Worm (Caenorhabditis elegans): ENCODE measurements around the gene puf-9.

- no peak for TF ChIP-seq F55B11.4 (tag; optimal IDR thresholded peaks at IDR 0.05; ENCODE audit: borderline replicate concordance, insufficient read depth)
- TF ChIP-seq C17E4.6 (GFP tag; IDR thresholded peaks at IDR 0.05) = no peak
- no peak for TF ChIP-seq hlh-12 (tag; optimal IDR thresholded peaks at IDR 0.05)
- no peak for TF ChIP-seq madf-6 (GFP tag; IDR thresholded peaks at IDR 0.05)
- TF ChIP-seq pha-4 (tag; optimal IDR thresholded peaks at IDR 0.05) = no peak
- no peak for TF ChIP-seq hrde-1 (tag; optimal IDR thresholded peaks at IDR 0.05; ENCODE audit: borderline replicate concordance)
- no peak for TF ChIP-seq ekl-4 (GFP tag; IDR thresholded peaks at IDR 0.05)
- no peak for TF ChIP-seq rcor-1 (GFP tag; IDR thresholded peaks at IDR 0.05)
- TF ChIP-seq ccch-3 (GFP tag; optimal IDR thresholded peaks at IDR 0.05) = no peak
- TF ChIP-seq F39B2.1 (GFP tag; IDR thresholded peaks at IDR 0.05) = no peak
These were observed 13.3 kb downstream of the puf-9 start for ce11 chrX:5854452-5855234.
